Fruit fly (Drosophila melanogaster): ENCODE data around the gene CG10514.

The CG10514 gene

dm6 chr3R:25249145-25250141 lies 30.2 kb downstream of the CG10514 start, which contains the start of gene Nup358 (continued):
- peak; percentile 48 for TF ChIP-seq CG2712 (tag; optimal IDR thresholded peaks at IDR 0.05)
- peak; percentile 79; the same call in 2 of the 3 replicates for TF ChIP-seq CG34422 (GFP tag; IDR thresholded peaks at IDR 0.05)
- peak; percentile 5; the same call in 1 of the 2 replicates for TF ChIP-seq Adf1 (GFP tag; IDR thresholded peaks at IDR 0.05)
- no peak for TF ChIP-seq CG9215 (GFP tag; IDR thresholded peaks at IDR 0.05)
- TF ChIP-seq CG7987 (GFP tag; optimal IDR thresholded peaks at IDR 0.05), result no peak
- TF ChIP-seq Nf-YA (GFP tag; IDR thresholded peaks at IDR 0.05), result no peak
- TF ChIP-seq CG8290 (GFP tag; optimal IDR thresholded peaks at IDR 0.05), result no peak
- TF ChIP-seq CG8290 (tag; optimal IDR thresholded peaks at IDR 0.05), result no peak
- peak; percentile 30 for TF ChIP-seq CG34376 (GFP tag; optimal IDR thresholded peaks at IDR 0.05)
- TF ChIP-seq sna (GFP tag; IDR thresholded peaks at IDR 0.05; ENCODE audit: partially characterized antibody), result peak; percentile 90
- TF ChIP-seq CG1603 (tag; optimal IDR thresholded peaks at IDR 0.05), result peak; percentile 62
- peak; percentile 85 for TF ChIP-seq cg (GFP tag; optimal IDR thresholded peaks at IDR 0.05)
- no peak for TF ChIP-seq dati (GFP tag; IDR thresholded peaks at IDR 0.05)
- no peak for TF ChIP-seq ash1 (GFP tag; optimal IDR thresholded peaks at IDR 0.05)
- peak; percentile 46 for TF ChIP-seq CG12659 (GFP tag; optimal IDR thresholded peaks at IDR 0.05)
- no peak for TF ChIP-seq CG2889 (GFP tag; IDR thresholded peaks at IDR 0.05)
- TF ChIP-seq HmgD (GFP tag; optimal IDR thresholded peaks at IDR 0.05), result no peak
- peak; percentile 40 for TF ChIP-seq MBD-R2 (GFP tag; IDR thresholded peaks at IDR 0.05)
- TF ChIP-seq CG12769 (tag; optimal IDR thresholded peaks at IDR 0.05), result no peak
- TF ChIP-seq tio (GFP tag; optimal IDR thresholded peaks at IDR 0.05), result no peak
- TF ChIP-seq stwl (tag; optimal IDR thresholded peaks at IDR 0.05), result peak; percentile 62
- peak; percentile 71 for TF ChIP-seq CG17385 (GFP tag; optimal IDR thresholded peaks at IDR 0.05)
- TF ChIP-seq E2f1 (GFP tag; IDR thresholded peaks at IDR 0.05), result 0 out of 2 replicates have a peak, but pooled peaks have one; percentile 19
- no peak for TF ChIP-seq otp (GFP tag; IDR thresholded peaks at IDR 0.05)
- TF ChIP-seq nom (GFP tag; optimal IDR thresholded peaks at IDR 0.05), result no peak
- TF ChIP-seq lola (GFP tag; optimal IDR thresholded peaks at IDR 0.05), result no peak
- no peak for TF ChIP-seq CG6175 (GFP tag; IDR thresholded peaks at IDR 0.05)
- TF ChIP-seq CG17359 (tag; optimal IDR thresholded peaks at IDR 0.05), result no peak
- TF ChIP-seq CG4404 (GFP tag; IDR thresholded peaks at IDR 0.05), result no peak
- no peak for TF ChIP-seq Drgx (GFP tag; IDR thresholded peaks at IDR 0.05)
- peak; percentile 55 for TF ChIP-seq nmo (GFP tag; optimal IDR thresholded peaks at IDR 0.05)
- TF ChIP-seq gcm (GFP tag; optimal IDR thresholded peaks at IDR 0.05), result no peak
- TF ChIP-seq ato (GFP tag; IDR thresholded peaks at IDR 0.05; ENCODE audit: partially characterized antibody), result peak; percentile 99
- TF ChIP-seq CG15514 (GFP tag; optimal IDR thresholded peaks at IDR 0.05), result peak; percentile 33
- no peak for TF ChIP-seq Dip3 (GFP tag; optimal IDR thresholded peaks at IDR 0.05)
- TF ChIP-seq CG8924 (tag; optimal IDR thresholded peaks at IDR 0.05), result peak; percentile 32
- TF ChIP-seq Lhr (GFP tag; optimal IDR thresholded peaks at IDR 0.05), result no peak
- TF ChIP-seq CG10979 (tag; optimal IDR thresholded peaks at IDR 0.05), result no peak
- TF ChIP-seq fd64A (GFP tag; optimal IDR thresholded peaks at IDR 0.05), result no peak
- no peak for TF ChIP-seq yki (optimal IDR thresholded peaks at IDR 0.05)
- no peak for TF ChIP-seq Atf3 (GFP tag; optimal IDR thresholded peaks at IDR 0.05)
- TF ChIP-seq trem (tag; optimal IDR thresholded peaks at IDR 0.05), result peak; percentile 64
- no peak for TF ChIP-seq CG7839 (tag; optimal IDR thresholded peaks at IDR 0.05)
- TF ChIP-seq CG4707 (GFP tag; optimal IDR thresholded peaks at IDR 0.05), result no peak
- TF ChIP-seq corto (GFP tag; optimal IDR thresholded peaks at IDR 0.05), result peak; percentile 16
- no peak for TF ChIP-seq gsb (GFP tag; IDR thresholded peaks at IDR 0.05)
- no peak for TF ChIP-seq CG9437 (GFP tag; optimal IDR thresholded peaks at IDR 0.05)
- TF ChIP-seq BEAF-32 (GFP tag; optimal IDR thresholded peaks at IDR 0.05), result peak; percentile 95
